Fruit fly (Drosophila melanogaster) whole organism, embryonic: ENCODE measurements around the gene brm.
A peak's percentile ranks its signal among the peaks of the same experiment; 100 is the strongest.

Source experiments
- BEAF-32 ChIP-seq: fragments of 200-800 bp; sonication (Bioruptor generic); optimal IDR thresholded peaks from 3 replicates; lab custom pipeline; 2017; ENCODE audit warnings: missing biosample characterization, missing genetic modification characterization, mild to moderate bottlenecking, moderate library complexity, missing genetic modification reagents
- CG11695 ChIP-seq: fragments of 200-800 bp; sonication (Bioruptor generic); IDR thresholded peaks from 3 replicates; pipeline ENCODE4 v1.3.6; 2022; ENCODE audit warnings: missing biosample characterization, missing genetic modification characterization
- CG12155 ChIP-seq: fragments of 200-800 bp; sonication (Bioruptor generic); optimal IDR thresholded peaks from 3 replicates; lab custom pipeline; 2016; ENCODE audit warnings: missing biosample characterization, missing genetic modification characterization
- CG13296 ChIP-seq: fragments of 200-800 bp; sonication (Bioruptor generic); optimal IDR thresholded peaks from 3 replicates; lab custom pipeline; 2018; ENCODE audit warnings: missing biosample characterization, mild to moderate bottlenecking, missing genetic modification characterization
- CG18476 ChIP-seq: fragments of 200-800 bp; sonication (Bioruptor generic); optimal IDR thresholded peaks from 2 replicates; lab custom pipeline; 2016; ENCODE audit warnings: missing biosample characterization, mild to moderate bottlenecking, missing genetic modification characterization
- CG2199 ChIP-seq: fragments of 200-800 bp; sonication (Bioruptor generic); IDR thresholded peaks from 3 replicates; pipeline ENCODE4 v1.3.6; 2022; ENCODE audit warnings: missing biosample characterization, missing genetic modification characterization
- CG43689 ChIP-seq: fragments of 200-800 bp; sonication (Bioruptor generic); IDR thresholded peaks from 2 replicates; pipeline ENCODE4 v1.3.6; 2022; ENCODE audit warnings: missing biosample characterization, missing genetic modification characterization
- CG4404 ChIP-seq: fragments of 200-800 bp; sonication (Bioruptor generic); IDR thresholded peaks from 2 replicates; pipeline ENCODE4 v1.3.6; 2022; ENCODE audit warnings: missing biosample characterization, missing genetic modification characterization
- CG4617 ChIP-seq: fragments of 200-800 bp; sonication (Bioruptor generic); optimal IDR thresholded peaks from 3 replicates; lab custom pipeline; 2016; ENCODE audit warnings: missing biosample characterization, missing genetic modification characterization, borderline replicate concordance
- CG4854 ChIP-seq: fragments of 200-800 bp; sonication (Bioruptor generic); optimal IDR thresholded peaks from 2 replicates; lab custom pipeline; 2016; ENCODE audit warnings: missing biosample characterization, missing genetic modification characterization, inconsistent platforms
- CG6272 ChIP-seq: fragments of 200-800 bp; sonication (Bioruptor generic); IDR thresholded peaks from 2 replicates; pipeline ENCODE4 v1.3.6; 2022; ENCODE audit warnings: missing biosample characterization, missing genetic modification characterization
- CG6854 ChIP-seq: fragments of 200-800 bp; sonication (Bioruptor generic); optimal IDR thresholded peaks from 3 replicates; lab custom pipeline; 2017; ENCODE audit warnings: missing biosample characterization, mild to moderate bottlenecking, missing genetic modification characterization
- CG7963 ChIP-seq: fragments of 200-800 bp; sonication (Bioruptor generic); IDR thresholded peaks from 3 replicates; pipeline ENCODE4 v1.3.6; 2022; ENCODE audit warnings: missing biosample characterization, missing genetic modification characterization; ENCODE audit not compliant: partially characterized antibody
- CG8388 ChIP-seq: fragments of 200-800 bp; sonication (Bioruptor generic); optimal IDR thresholded peaks from 2 replicates; lab custom pipeline; 2019; ENCODE audit warnings: missing biosample characterization, mild to moderate bottlenecking, missing genetic modification characterization, moderate library complexity
- D19B ChIP-seq: fragments of 200-800 bp; sonication (Bioruptor generic); optimal IDR thresholded peaks from 2 replicates; lab custom pipeline; 2017; ENCODE audit warnings: missing biosample characterization, mild to moderate bottlenecking, missing genetic modification characterization
- Deaf1 ChIP-seq: fragments of 200-800 bp; optimal IDR thresholded peaks from 3 replicates; lab custom pipeline; 2019; ENCODE audit warnings: missing biosample characterization, mild to moderate bottlenecking, missing genetic modification characterization, moderate library complexity
- Doc3 ChIP-seq: fragments of 200-800 bp; sonication (Bioruptor generic); IDR thresholded peaks from 3 replicates; pipeline ENCODE4 v1.3.6; 2022; ENCODE audit warnings: missing biosample characterization, missing genetic modification characterization; ENCODE audit not compliant: partially characterized antibody
- ERR ChIP-seq: fragments of 200-800 bp; sonication (Bioruptor generic); optimal IDR thresholded peaks from 2 replicates; lab custom pipeline; 2016; ENCODE audit warnings: missing biosample characterization, missing genetic modification characterization
- Gug ChIP-seq: fragments of 200-800 bp; sonication (Bioruptor generic); IDR thresholded peaks from 4 replicates; pipeline ENCODE4 v1.3.6; 2022; ENCODE audit warnings: missing biosample characterization, missing genetic modification characterization
- H15 ChIP-seq: fragments of 200-800 bp; sonication (Bioruptor generic); IDR thresholded peaks from 3 replicates; pipeline ENCODE4 v1.3.6; 2022; ENCODE audit warnings: missing biosample characterization, missing genetic modification characterization
- Hr39 ChIP-seq: fragments of >200 bp; optimal IDR thresholded peaks from 2 replicates; lab custom pipeline; 2017
- Mes4 ChIP-seq: fragments of 200-800 bp; sonication (Bioruptor generic); optimal IDR thresholded peaks from 2 replicates; lab custom pipeline; 2016; ENCODE audit warnings: missing biosample characterization, missing genetic modification characterization
- NFAT ChIP-seq: fragments of 200-800 bp; sonication (Bioruptor generic); IDR thresholded peaks from 2 replicates; pipeline ENCODE4 v1.3.6; 2022; ENCODE audit warnings: missing biosample characterization, missing genetic modification characterization
- NK7.1 ChIP-seq: fragments of 200-800 bp; sonication (Bioruptor generic); optimal IDR thresholded peaks from 3 replicates; lab custom pipeline; 2016; ENCODE audit warnings: missing biosample characterization, missing genetic modification characterization
- Opbp ChIP-seq: fragments of 200-800 bp; sonication (Bioruptor generic); IDR thresholded peaks from 3 replicates; pipeline ENCODE4 v1.3.6; 2022; ENCODE audit warnings: missing biosample characterization, missing genetic modification characterization; ENCODE audit not compliant: partially characterized antibody
- Poxn ChIP-seq: fragments of 200-800 bp; sonication (Bioruptor generic); IDR thresholded peaks from 2 replicates; pipeline ENCODE4 v1.3.6; 2022; ENCODE audit warnings: missing biosample characterization, missing genetic modification characterization
- Sox100B ChIP-seq: fragments of 200-800 bp; sonication (Bioruptor generic); optimal IDR thresholded peaks from 3 replicates; lab custom pipeline; 2018; ENCODE audit warnings: missing biosample characterization, mild to moderate bottlenecking, missing genetic modification characterization
- Xbp1 ChIP-seq: fragments of 200-800 bp; sonication (Bioruptor generic); optimal IDR thresholded peaks from 3 replicates; lab custom pipeline; 2016; ENCODE audit warnings: missing biosample characterization, mild to moderate bottlenecking, missing genetic modification characterization
- aop ChIP-seq: fragments of 200-800 bp; sonication (Bioruptor generic); IDR thresholded peaks from 2 replicates; pipeline ENCODE4 v1.3.6; 2022; ENCODE audit warnings: missing biosample characterization, missing genetic modification characterization
- ase ChIP-seq: fragments of 200-800 bp; sonication (Bioruptor generic); IDR thresholded peaks from 3 replicates; pipeline ENCODE4 v1.3.6; 2022; ENCODE audit warnings: missing biosample characterization, missing genetic modification characterization
- az2 ChIP-seq: fragments of 200-800 bp; sonication (Bioruptor generic); optimal IDR thresholded peaks from 3 replicates; lab custom pipeline; 2016; ENCODE audit warnings: missing biosample characterization, missing genetic modification characterization
- cad ChIP-seq: fragments of >200 bp; optimal IDR thresholded peaks from 2 replicates; lab custom pipeline; 2017; ENCODE audit warnings: missing biosample characterization, missing genetic modification characterization
- cato ChIP-seq: fragments of 200-800 bp; sonication (Bioruptor generic); optimal IDR thresholded peaks from 2 replicates; lab custom pipeline; 2016; ENCODE audit warnings: missing biosample characterization, missing genetic modification characterization, borderline replicate concordance
- caup ChIP-seq: fragments of 200-800 bp; sonication (Bioruptor generic); optimal IDR thresholded peaks from 3 replicates; lab custom pipeline; 2017; ENCODE audit warnings: missing biosample characterization, mild to moderate bottlenecking, missing genetic modification characterization, moderate library complexity; ENCODE audit not compliant: severe bottlenecking
- chinmo ChIP-seq: fragments of 200-800 bp; sonication (Bioruptor generic); IDR thresholded peaks from 4 replicates; pipeline ENCODE4 v1.3.6; 2022; ENCODE audit warnings: missing biosample characterization, missing genetic modification characterization; ENCODE audit not compliant: partially characterized antibody
- dan ChIP-seq: fragments of 200-800 bp; sonication (Bioruptor generic); IDR thresholded peaks from 2 replicates; pipeline ENCODE4 v1.3.6; 2022; ENCODE audit warnings: missing biosample characterization, missing genetic modification characterization
- dati ChIP-seq: fragments of 200-800 bp; sonication (Bioruptor generic); IDR thresholded peaks from 2 replicates; pipeline ENCODE4 v1.3.6; 2022; ENCODE audit warnings: missing biosample characterization, missing genetic modification characterization
- kni ChIP-seq: fragments of 200-800 bp; sonication (Bioruptor generic); optimal IDR thresholded peaks from 3 replicates; lab custom pipeline; 2017; ENCODE audit warnings: mild to moderate bottlenecking, missing biosample characterization, missing genetic modification reagents, missing genetic modification characterization
- knrl ChIP-seq: fragments of 200-800 bp; sonication (Bioruptor generic); IDR thresholded peaks from 3 replicates; pipeline ENCODE4 v1.3.6; 2022; ENCODE audit warnings: missing biosample characterization, missing genetic modification characterization; ENCODE audit not compliant: partially characterized antibody
- nau ChIP-seq: fragments of 200-800 bp; sonication (Bioruptor generic); optimal IDR thresholded peaks from 3 replicates; lab custom pipeline; 2017; ENCODE audit warnings: missing biosample characterization, mild to moderate bottlenecking, missing genetic modification characterization, missing genetic modification reagents
- peb ChIP-seq: fragments of 200-800 bp; sonication (Bioruptor generic); IDR thresholded peaks from 2 replicates; pipeline ENCODE4 v1.3.6; 2022; ENCODE audit warnings: missing biosample characterization, missing genetic modification characterization
- pfk ChIP-seq: fragments of 200-800 bp; sonication (Bioruptor generic); optimal IDR thresholded peaks from 2 replicates; lab custom pipeline; 2018; ENCODE audit warnings: missing biosample characterization, mild to moderate bottlenecking, missing genetic modification characterization, moderate library complexity
- pita ChIP-seq: fragments of 200-800 bp; sonication (Bioruptor generic); optimal IDR thresholded peaks from 2 replicates; lab custom pipeline; 2017; ENCODE audit warnings: missing biosample characterization, mild to moderate bottlenecking, missing genetic modification characterization
- pros ChIP-seq: fragments of 200-800 bp; sonication (Bioruptor generic); optimal IDR thresholded peaks from 3 replicates; lab custom pipeline; 2019; ENCODE audit warnings: missing biosample characterization, mild to moderate bottlenecking, missing genetic modification characterization, moderate library complexity
- sima ChIP-seq: fragments of 200-800 bp; sonication (Bioruptor generic); optimal IDR thresholded peaks from 2 replicates; lab custom pipeline; 2016; ENCODE audit warnings: missing biosample characterization, missing genetic modification characterization
- sqz ChIP-seq: fragments of 200-800 bp; sonication (Bioruptor generic); optimal IDR thresholded peaks from 3 replicates; lab custom pipeline; 2018; ENCODE audit warnings: missing biosample characterization, mild to moderate bottlenecking, missing genetic modification characterization
- tio ChIP-seq: fragments of 200-800 bp; sonication (Bioruptor generic); optimal IDR thresholded peaks from 2 replicates; lab custom pipeline; 2017; ENCODE audit warnings: missing biosample characterization, missing genetic modification characterization, inconsistent platforms
- vfl ChIP-seq: fragments of 200-800 bp; sonication (Bioruptor generic); optimal IDR thresholded peaks from 2 replicates; lab custom pipeline; 2016; ENCODE audit warnings: missing biosample characterization, missing genetic modification characterization
- vnd ChIP-seq: fragments of 200-800 bp; sonication (Bioruptor generic); IDR thresholded peaks from 3 replicates; pipeline ENCODE4 v1.3.6; 2022; ENCODE audit warnings: missing biosample characterization, missing genetic modification characterization; ENCODE audit not compliant: partially characterized antibody

Gene brm

dm6 chr3L:16026065-16026789, 43.6 kb upstream of the brm start (continued):
- TF ChIP-seq kni (GFP tag; lab: Kevin White, UChicago) (peak; percentile 94), peb (no peak), CG7963 (GFP tag; lab: Robert Waterston, UW) (no peak), NFAT (GFP tag; lab: Robert Waterston, UW) (0 out of 2 replicates have a peak, but pooled peaks have one; percentile 14), pita (GFP tag; lab: Kevin White, UChicago) (no peak), NK7.1 (GFP tag; lab: Kevin White, UChicago) (peak; percentile 70), nau (GFP tag; lab: Kevin White, UChicago) (peak; percentile 75), CG2199 (GFP tag; lab: Robert Waterston, UW) (peak; percentile 66; the same call in 1 of the 3 replicates), D19B (no peak), vfl (GFP tag; lab: Kevin White, UChicago) (no peak), Doc3 (GFP tag; lab: Robert Waterston, UW) (no peak), chinmo (GFP tag; lab: Robert Waterston, UW) (peak; percentile 95), CG43689 (GFP tag; lab: Robert Waterston, UW) (0 out of 2 replicates have a peak, but pooled peaks have one; percentile 20), CG4617 (GFP tag; lab: Kevin White, UChicago) (no peak), CG6272 (no peak), Poxn (GFP tag; lab: Robert Waterston, UW) (no peak), CG13296 (GFP tag; lab: Kevin White, UChicago) (peak; percentile 59), knrl (GFP tag; lab: Robert Waterston, UW) (no peak), az2 (peak; percentile 27), ERR (GFP tag; lab: Kevin White, UChicago) (peak; percentile 52), Xbp1 (GFP tag; lab: Kevin White, UChicago) (no peak), cad (GFP tag; lab: Kevin White, UChicago) (no peak), Sox100B (GFP tag; lab: Kevin White, UChicago) (peak; percentile 57), CG4854 (GFP tag; lab: Kevin White, UChicago) (peak; percentile 38), vnd (GFP tag; lab: Robert Waterston, UW) (no peak), pros (peak; percentile 56), CG6854 (GFP tag; lab: Kevin White, UChicago) (peak; percentile 72), sqz (GFP tag; lab: Kevin White, UChicago) (peak; percentile 80), Gug (GFP tag; lab: Robert Waterston, UW) (no peak; the same call in 3 of the 4 replicates), dan (GFP tag; lab: Robert Waterston, UW) (no peak), Hr39 (lab: Kevin White, UChicago) (no peak), Deaf1 (tag; lab: Kevin White, UChicago) (peak; percentile 41), tio (no peak), H15 (GFP tag; lab: Robert Waterston, UW) (peak; percentile 58; the same call in 2 of the 3 replicates), dati (no peak), Mes4 (GFP tag; lab: Kevin White, UChicago) (peak; percentile 72), cato (peak; percentile 45), BEAF-32 (GFP tag; lab: Kevin White, UChicago) (no peak), pfk (peak; percentile 60), caup (peak; percentile 78), sima (GFP tag; lab: Kevin White, UChicago) (no peak), CG18476 (GFP tag; lab: Kevin White, UChicago) (peak; percentile 48), Opbp (GFP tag; lab: Robert Waterston, UW) (0 out of 3 replicates have a peak, but pooled peaks have one; percentile 30), CG4404 (GFP tag; lab: Robert Waterston, UW) (peak; percentile 20; the same call in 1 of the 2 replicates), ase (GFP tag; lab: Robert Waterston, UW) (no peak), aop (GFP tag; lab: Robert Waterston, UW) (no peak), CG11695 (GFP tag; lab: Robert Waterston, UW) (0 out of 3 replicates have a peak, but pooled peaks have one; percentile 37), CG8388 (GFP tag; lab: Kevin White, UChicago) (no peak), CG12155 (GFP tag; lab: Kevin White, UChicago) (no peak)
